Fruit fly (Drosophila melanogaster): ENCODE results near the gene pcx.

The pcx gene

dm6 chrX:2274704-2275199 is 49.7 kb downstream of the pcx start, which contains the start of gene Grp170 (continued):
- TF ChIP-seq Bgb (GFP tag; IDR thresholded peaks at IDR 0.05; ENCODE audit: partially characterized antibody) (peak; percentile 96), CG7928 (GFP tag; optimal IDR thresholded peaks at IDR 0.05) (no peak), CG9932 (GFP tag; IDR thresholded peaks at IDR 0.05) (peak; percentile 18; the same call in 1 of the 2 replicates), NC2β (GFP tag; optimal IDR thresholded peaks at IDR 0.05) (no peak), CG3995 (GFP tag; optimal IDR thresholded peaks at IDR 0.05) (no peak), CHES-1-like (GFP tag; optimal IDR thresholded peaks at IDR 0.05) (peak; percentile 22), bbx (GFP tag; IDR thresholded peaks at IDR 0.05; ENCODE audit: partially characterized antibody) (peak; percentile 92), Fer3 (tag; optimal IDR thresholded peaks at IDR 0.05) (no peak), E2f1 (GFP tag; IDR thresholded peaks at IDR 0.05) (no peak), CG10321 (GFP tag; IDR thresholded peaks at IDR 0.05) (no peak), hbn (GFP tag; IDR thresholded peaks at IDR 0.05; ENCODE audit: partially characterized antibody) (peak; percentile 84), CG9817 (tag; optimal IDR thresholded peaks at IDR 0.05) (no peak), CG8290 (GFP tag; optimal IDR thresholded peaks at IDR 0.05) (no peak), CG8290 (tag; optimal IDR thresholded peaks at IDR 0.05) (peak in 1 of 2 experiments; percentile 35), tx (GFP tag; optimal IDR thresholded peaks at IDR 0.05) (no peak), p53 (GFP tag; optimal IDR thresholded peaks at IDR 0.05) (no peak), bsh (GFP tag; optimal IDR thresholded peaks at IDR 0.05) (no peak), stwl (tag; optimal IDR thresholded peaks at IDR 0.05) (peak; percentile 52), Dref (GFP tag; IDR thresholded peaks at IDR 0.05) (peak; percentile 92), gem (tag; optimal IDR thresholded peaks at IDR 0.05) (no peak), Atf3 (GFP tag; optimal IDR thresholded peaks at IDR 0.05) (no peak), Hr3 (GFP tag; optimal IDR thresholded peaks at IDR 0.05) (no peak), E2f2 (GFP tag; IDR thresholded peaks at IDR 0.05) (peak; percentile 98), knrl (GFP tag; IDR thresholded peaks at IDR 0.05; ENCODE audit: partially characterized antibody) (peak; percentile 87), CTCF (GFP tag; optimal IDR thresholded peaks at IDR 0.05) (peak; percentile 19), hkb (optimal IDR thresholded peaks at IDR 0.05) (no peak), hkb (GFP tag; IDR thresholded peaks at IDR 0.05) (no peak), CG10366 (GFP tag; IDR thresholded peaks at IDR 0.05) (no peak), CG17361 (GFP tag; IDR thresholded peaks at IDR 0.05) (0 out of 3 replicates have a peak, but pooled peaks have one; percentile 14), CG10274 (GFP tag; optimal IDR thresholded peaks at IDR 0.05) (no peak), CG4617 (GFP tag; optimal IDR thresholded peaks at IDR 0.05; ENCODE audit: borderline replicate concordance) (peak; percentile 7), salm (tag; optimal IDR thresholded peaks at IDR 0.05) (no peak), dpn (GFP tag; optimal IDR thresholded peaks at IDR 0.05) (no peak), Mad (GFP tag; optimal IDR thresholded peaks at IDR 0.05) (no peak), Sin3A (optimal IDR thresholded peaks at IDR 0.05) (peak; percentile 72), stc (GFP tag; IDR thresholded peaks at IDR 0.05) (no peak), Dp (GFP tag; optimal IDR thresholded peaks at IDR 0.05) (peak; percentile 96), phol (tag; optimal IDR thresholded peaks at IDR 0.05) (peak; percentile 39), CG6689 (GFP tag; IDR thresholded peaks at IDR 0.05) (no peak), CG2116 (GFP tag; optimal IDR thresholded peaks at IDR 0.05) (peak; percentile 91), CG15073 (GFP tag; optimal IDR thresholded peaks at IDR 0.05) (no peak), sqz (GFP tag; optimal IDR thresholded peaks at IDR 0.05) (peak; percentile 45), Hmr (GFP tag; optimal IDR thresholded peaks at IDR 0.05) (peak; percentile 31), Sry-δ (GFP tag; optimal IDR thresholded peaks at IDR 0.05) (peak; percentile 84), Dip2 (GFP tag; IDR thresholded peaks at IDR 0.05) (no peak), sens (GFP tag) (peak; percentile 81), pzg (GFP tag; optimal IDR thresholded peaks at IDR 0.05) (peak; percentile 91), Med (GFP tag) (peak; percentile 90), HLH4C (GFP tag; IDR thresholded peaks at IDR 0.05; ENCODE audit: partially characterized antibody) (peak; percentile 70), CG34376 (GFP tag; optimal IDR thresholded peaks at IDR 0.05) (peak; percentile 38), crp (GFP tag; optimal IDR thresholded peaks at IDR 0.05) (peak in 1 of 2 experiments; percentile 53), CrebB (tag; optimal IDR thresholded peaks at IDR 0.05) (no peak)
